Fruit fly (Drosophila melanogaster): ENCODE data around the gene Mrp4.

DNA sequence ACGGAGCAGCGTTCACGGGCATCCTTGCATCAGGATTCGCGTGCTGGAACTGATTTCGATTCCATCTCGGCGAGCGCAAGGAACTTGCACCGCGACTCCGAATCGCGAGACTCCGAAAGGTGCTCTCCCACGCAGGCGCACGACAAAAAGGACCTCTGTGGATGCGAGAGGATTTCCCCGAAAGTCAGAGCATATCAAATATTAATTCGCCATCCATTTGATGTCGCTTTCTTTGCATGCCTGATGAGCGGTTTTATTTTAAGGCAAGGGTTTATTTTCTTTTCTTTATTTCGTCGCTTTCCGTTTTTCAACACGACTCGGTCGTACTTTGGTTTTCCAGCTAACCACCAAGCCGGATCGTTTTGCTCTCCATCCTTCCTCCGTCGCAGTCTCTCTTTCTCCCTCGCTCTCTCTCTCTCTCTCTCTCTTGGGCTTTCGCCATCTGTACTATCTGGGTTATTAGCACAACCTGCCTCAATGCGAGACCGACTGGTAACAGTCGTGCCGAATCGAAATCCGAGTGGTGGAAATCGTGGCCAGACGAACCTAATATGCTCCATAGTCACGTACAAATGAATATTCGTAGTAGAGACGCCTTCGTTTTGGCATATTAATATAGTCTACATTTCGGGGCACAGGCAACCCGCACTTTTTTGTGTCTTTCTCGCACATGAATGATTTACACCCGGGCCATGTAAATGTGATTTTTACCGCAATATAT, 26.0 kb upstream of the Mrp4 start, which contains the start of gene dpr4:
- TF ChIP-seq h (GFP tag; optimal IDR thresholded peaks at IDR 0.05) (no peak), usp (GFP tag; optimal IDR thresholded peaks at IDR 0.05) (no peak), Vsx2 (GFP tag; optimal IDR thresholded peaks at IDR 0.05; ENCODE audit: partially characterized antibody) (no peak), pan (optimal IDR thresholded peaks at IDR 0.05) (no peak), dmrt93B (GFP tag; optimal IDR thresholded peaks at IDR 0.05) (no peak), CrebA (GFP tag; optimal IDR thresholded peaks at IDR 0.05; ENCODE audit: borderline replicate concordance) (no peak)

Data from whole organism, wandering third instar larva.